Fruit fly (Drosophila melanogaster) S2 (cell line): ENCODE measurements around the gene AgmNAT.
A peak's percentile ranks its signal among the peaks of the same experiment; 100 is the strongest.

Source experiments
- CG8478 ChIP-seq: fragments of >200 bp; optimal IDR thresholded peaks from 2 replicates; lab custom pipeline; 2018
- CTCF ChIP-seq, 2 experiments: fragments of >200 bp; optimal IDR thresholded peaks; 2 replicates each; lab custom pipeline; 2018

DNA sequence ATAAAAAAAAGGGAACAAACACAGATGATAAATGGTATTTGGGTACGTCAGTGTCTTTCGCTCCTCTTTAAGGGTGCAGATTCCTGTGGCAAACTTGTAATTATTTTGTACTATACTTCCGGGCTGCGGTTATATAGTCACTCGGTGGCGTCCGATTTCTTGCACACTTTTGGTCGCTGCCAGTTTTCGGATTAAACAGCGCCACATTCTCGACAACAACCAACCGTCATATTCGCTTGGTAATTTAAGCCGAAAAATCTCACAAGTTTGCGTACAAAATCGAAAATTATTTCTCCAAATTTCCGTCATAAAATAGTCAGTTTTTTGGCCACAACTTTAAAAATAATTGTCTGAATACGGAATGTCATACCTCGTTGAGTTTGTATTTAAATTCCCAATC lies 1.6 kb upstream of the AgmNAT start:
- peak; percentile 65 to 72 for TF ChIP-seq CTCF (optimal IDR thresholded peaks at IDR 0.05; lab: Kevin White, UChicago)
- no peak for TF ChIP-seq CG8478 (lab: Kevin White, UChicago)
